Worm (Caenorhabditis elegans): ENCODE measurements around the gene zyg-9.

ce11 chrII:8504074-8504724, 46.6 kb downstream of the zyg-9 start:
- TF ChIP-seq blmp-1 (tag; optimal IDR thresholded peaks at IDR 0.05), result no peak
- TF ChIP-seq snpc-4 (tag; optimal IDR thresholded peaks at IDR 0.05), result no peak
- no peak for TF ChIP-seq nhr-237 (tag; optimal IDR thresholded peaks at IDR 0.05)
- TF ChIP-seq elt-3 (tag; optimal IDR thresholded peaks at IDR 0.05), result no peak
- no peak for TF ChIP-seq unc-120 (tag; optimal IDR thresholded peaks at IDR 0.05; ENCODE audit: poor library complexity, severe bottlenecking)
- TF ChIP-seq unc-62 (GFP tag; optimal IDR thresholded peaks at IDR 0.05), result no peak
- no peak for TF ChIP-seq mls-2 (tag; optimal IDR thresholded peaks at IDR 0.05)
- TF ChIP-seq mep-1 (tag; optimal IDR thresholded peaks at IDR 0.05), result no peak
- TF ChIP-seq sptf-1 (tag; optimal IDR thresholded peaks at IDR 0.05), result no peak
- no peak for TF ChIP-seq pha-4 (tag; optimal IDR thresholded peaks at IDR 0.05)
- TF ChIP-seq lsy-2 (tag; optimal IDR thresholded peaks at IDR 0.05), result no peak
- no peak for TF ChIP-seq ceh-39 (tag; optimal IDR thresholded peaks at IDR 0.05)
- no peak for TF ChIP-seq ztf-11 (tag; optimal IDR thresholded peaks at IDR 0.05)

Data from whole organism, mixed stage, embryonic.